Worm (Caenorhabditis elegans) whole organism, early embryonic: ENCODE results near the gene nhr-40.

ENCODE experiments used
- B0310.2 ChIP-seq: sonication (generic microtip); optimal IDR thresholded peaks from 2 replicates; lab custom pipeline; 2016; ENCODE audit warnings: mild to moderate bottlenecking, missing genetic modification characterization, missing compliant biosample characterization
- aly-1 ChIP-seq: sonication (generic microtip); optimal IDR thresholded peaks from 2 replicates; lab custom pipeline; 2016; ENCODE audit warnings: missing genetic modification characterization, missing compliant biosample characterization
- ama-1 ChIP-seq: fragments of 150-350 bp; optimal IDR thresholded peaks from 2 replicates; lab custom pipeline; 2014
- ceh-36 ChIP-seq: sonication (generic microtip); optimal IDR thresholded peaks from 2 replicates; lab custom pipeline; 2016; ENCODE audit warnings: missing genetic modification characterization, inconsistent platforms, missing compliant biosample characterization
- ets-7 ChIP-seq: sonication (generic microtip); optimal IDR thresholded peaks from 2 replicates; lab custom pipeline; 2016; ENCODE audit warnings: missing genotype, missing genetic modification characterization, missing compliant biosample characterization
- flt-1 ChIP-seq: fragments of 200-800 bp; sonication (Bioruptor generic); IDR thresholded peaks from 2 replicates; pipeline ENCODE4 v1.3.6; 2022; ENCODE audit warnings: missing genetic modification characterization, missing compliant biosample characterization
- hmbx-1 ChIP-seq: sonication (generic microtip); optimal IDR thresholded peaks from 2 replicates; lab custom pipeline; 2016; ENCODE audit warnings: mild to moderate bottlenecking, missing genetic modification characterization, missing compliant biosample characterization
- hnd-1 ChIP-seq: sonication (generic microtip); optimal IDR thresholded peaks from 2 replicates; lab custom pipeline; 2016; ENCODE audit warnings: missing genetic modification characterization, missing compliant biosample characterization
- pes-1 ChIP-seq: fragments of 200-800 bp; sonication (Bioruptor generic); IDR thresholded peaks from 2 replicates; pipeline ENCODE4 v1.3.6; 2022; ENCODE audit warnings: missing genetic modification reagents, missing genetic modification characterization, missing compliant biosample characterization
- scrt-1 ChIP-seq: fragments of 200-800 bp; sonication (Bioruptor generic); IDR thresholded peaks from 2 replicates; pipeline ENCODE4 v1.3.6; 2022; ENCODE audit warnings: missing genetic modification characterization, missing compliant biosample characterization
- tbx-37 ChIP-seq: fragments of 200-800 bp; sonication (Bioruptor generic); conservative IDR thresholded peaks from 2 replicates; pipeline ENCODE4 v1.3.6; 2022; ENCODE audit warnings: missing genetic modification reagents, missing genetic modification characterization, missing compliant biosample characterization
- tra-4 ChIP-seq: sonication (generic microtip); optimal IDR thresholded peaks from 2 replicates; lab custom pipeline; 2017; ENCODE audit warnings: missing genetic modification characterization, missing compliant biosample characterization

DNA sequence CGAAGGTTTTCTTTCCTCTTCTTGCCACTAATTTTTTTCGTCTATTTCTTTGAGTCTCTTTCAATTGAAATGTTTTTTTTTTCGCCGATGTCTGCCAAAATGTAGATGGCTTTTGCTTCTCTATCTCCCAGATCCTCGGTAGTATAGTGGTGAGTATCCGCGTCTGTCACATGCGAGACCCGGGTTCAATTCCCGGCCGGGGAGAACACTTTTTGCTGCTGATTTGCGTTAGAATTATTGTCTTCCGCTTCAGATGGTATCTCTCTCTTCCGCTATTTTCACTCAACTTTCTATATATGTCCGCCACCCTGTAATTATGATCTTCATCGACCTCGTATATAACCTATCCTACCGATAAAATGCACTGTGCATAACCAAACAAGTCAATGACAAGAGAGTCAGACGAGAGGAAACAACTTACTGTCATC lies 40.4 kb upstream of the nhr-40 start:
- TF ChIP-seq ama-1 (no peak), flt-1 (GFP tag; lab: Robert Waterston, UW) (peak; percentile 30; the same call in 1 of the 2 replicates), hmbx-1 (no peak), ceh-36 (peak; percentile 22), tbx-37 (GFP tag; lab: Robert Waterston, UW) (peak; percentile 28), scrt-1 (GFP tag; lab: Robert Waterston, UW) (peak; percentile 71), B0310.2 (tag; lab: Kevin White, UChicago) (no peak), hnd-1 (tag; lab: Kevin White, UChicago) (peak; percentile 54), pes-1 (GFP tag; lab: Robert Waterston, UW) (peak; percentile 76), ets-7 (tag; lab: Kevin White, UChicago) (peak; percentile 64), tra-4 (tag; lab: Kevin White, UChicago) (no peak), aly-1 (tag; lab: Kevin White, UChicago) (peak; percentile 49)
